Worm (Caenorhabditis elegans) whole organism, young adult: ENCODE measurements around the gene tlk-1.

Experiments used
- B0261.1 ChIP-seq: sonication (generic microtip); optimal IDR thresholded peaks from 2 replicates; lab custom pipeline; 2016; ENCODE audit warnings: mild to moderate bottlenecking, missing genetic modification characterization, moderate library complexity, missing compliant biosample characterization
- B0336.3 ChIP-seq: fragments of 200-800 bp; sonication (Bioruptor generic); IDR thresholded peaks from 2 replicates; pipeline ENCODE4 v1.3.6; 2022; ENCODE audit warnings: missing genetic modification characterization, missing compliant biosample characterization
- D2030.7 ChIP-seq: fragments of 200-800 bp; sonication (Bioruptor generic); IDR thresholded peaks from 2 replicates; pipeline ENCODE4 v1.3.6; 2022; ENCODE audit warnings: missing genetic modification reagents, missing genetic modification characterization, missing compliant biosample characterization
- F10E7.11 ChIP-seq: sonication (generic microtip); optimal IDR thresholded peaks from 2 replicates; lab custom pipeline; 2017; ENCODE audit warnings: mild to moderate bottlenecking, missing genetic modification characterization, moderate library complexity, missing compliant biosample characterization
- F23B12.7 ChIP-seq: sonication (generic microtip); optimal IDR thresholded peaks from 2 replicates; lab custom pipeline; 2017; ENCODE audit warnings: missing genetic modification characterization, mild to moderate bottlenecking, missing compliant biosample characterization, antibody characterized with exemption, moderate library complexity; ENCODE audit not compliant: insufficient read depth
- F33H1.4 ChIP-seq: fragments of 200-800 bp; sonication (Bioruptor generic); IDR thresholded peaks from 2 replicates; pipeline ENCODE4 v1.3.6; 2022; ENCODE audit warnings: missing genetic modification reagents, missing genetic modification characterization, missing compliant biosample characterization
- F49E8.2 ChIP-seq: sonication (generic microtip); optimal IDR thresholded peaks from 3 replicates; lab custom pipeline; 2017; ENCODE audit warnings: missing genetic modification characterization, mild to moderate bottlenecking, missing compliant biosample characterization, antibody characterized with exemption, moderate library complexity; ENCODE audit not compliant: insufficient read depth
- F57C9.4 ChIP-seq: sonication (generic microtip); optimal IDR thresholded peaks from 2 replicates; lab custom pipeline; 2017; ENCODE audit warnings: mild to moderate bottlenecking, missing genetic modification characterization, missing compliant biosample characterization
- K12H6.12 ChIP-seq: fragments of 200-800 bp; sonication (Bioruptor generic); optimal IDR thresholded peaks from 2 replicates; lab custom pipeline; 2018; ENCODE audit warnings: mild to moderate bottlenecking, missing genetic modification characterization, missing compliant biosample characterization
- T26A5.8 ChIP-seq: sonication (generic microtip); optimal IDR thresholded peaks from 2 replicates; lab custom pipeline; 2016; ENCODE audit warnings: missing genetic modification characterization, missing compliant biosample characterization
- ZK185.1 ChIP-seq: sonication (generic microtip); optimal IDR thresholded peaks from 2 replicates; lab custom pipeline; 2016; ENCODE audit warnings: mild to moderate bottlenecking, missing genetic modification characterization, missing compliant biosample characterization; ENCODE audit not compliant: poor library complexity, severe bottlenecking
- akir-1 ChIP-seq: fragments of 200-800 bp; sonication (Bioruptor generic); optimal IDR thresholded peaks from 2 replicates; lab custom pipeline; 2018; ENCODE audit warnings: mild to moderate bottlenecking, missing genetic modification characterization, moderate library complexity, missing compliant biosample characterization
- atf-7 ChIP-seq: sonication (generic microtip); optimal IDR thresholded peaks from 2 replicates; lab custom pipeline; 2017; ENCODE audit warnings: mild to moderate bottlenecking, missing genetic modification characterization, missing compliant biosample characterization
- attf-5 ChIP-seq: fragments of 200-800 bp; sonication (Bioruptor generic); optimal IDR thresholded peaks from 2 replicates; lab custom pipeline; 2018; ENCODE audit warnings: mild to moderate bottlenecking, missing genetic modification characterization, missing compliant biosample characterization
- ceh-100 ChIP-seq: fragments of 200-800 bp; sonication (Bioruptor generic); IDR thresholded peaks from 2 replicates; pipeline ENCODE4 v1.3.6; 2022; ENCODE audit warnings: missing genetic modification reagents, missing genetic modification characterization, missing compliant biosample characterization
- ceh-40 ChIP-seq: fragments of 200-800 bp; sonication (Bioruptor generic); IDR thresholded peaks from 2 replicates; pipeline ENCODE4 v1.3.6; 2022; ENCODE audit warnings: missing genetic modification characterization, missing compliant biosample characterization
- ceh-79 ChIP-seq: sonication (generic microtip); optimal IDR thresholded peaks from 2 replicates; lab custom pipeline; 2017; ENCODE audit warnings: mild to moderate bottlenecking, missing genetic modification characterization, missing compliant biosample characterization
- chd-7 ChIP-seq: sonication (generic microtip); optimal IDR thresholded peaks from 2 replicates; lab custom pipeline; 2016; ENCODE audit warnings: mild to moderate bottlenecking, missing genetic modification characterization, moderate library complexity, missing compliant biosample characterization
- dpl-1 ChIP-seq: fragments of 150-350 bp; optimal IDR thresholded peaks from 2 replicates; lab custom pipeline; 2014; ENCODE audit warnings: missing biosample characterization, missing genetic modification reagents, missing genetic modification characterization
- ets-4 ChIP-seq: fragments of 200-800 bp; sonication (Bioruptor generic); optimal IDR thresholded peaks from 2 replicates; lab custom pipeline; 2018; ENCODE audit warnings: mild to moderate bottlenecking, missing genetic modification characterization, missing compliant biosample characterization
- lin-35 ChIP-seq, 3 experiments: fragments of 150-350 bp in 2 of 3; sonication (generic microtip) in 1 of 3; optimal IDR thresholded peaks; 2 replicates each; lab custom pipeline; 2014 to 2018; ENCODE audit warnings: missing biosample characterization in 3 of 3, missing genetic modification characterization in 3 of 3, missing genetic modification reagents in 3 of 3
- madf-6 ChIP-seq: fragments of 200-800 bp; sonication (Bioruptor generic); IDR thresholded peaks from 2 replicates; pipeline ENCODE4 v1.3.6; 2022; ENCODE audit warnings: missing genetic modification reagents, missing genetic modification characterization, missing compliant biosample characterization
- madf-8 ChIP-seq: fragments of 200-800 bp; sonication (Bioruptor generic); conservative IDR thresholded peaks from 2 replicates; pipeline ENCODE4 v1.3.6; 2022; ENCODE audit warnings: missing genetic modification reagents, missing genetic modification characterization, missing compliant biosample characterization
- nhr-179 ChIP-seq: sonication (generic microtip); optimal IDR thresholded peaks from 2 replicates; lab custom pipeline; 2016; ENCODE audit warnings: mild to moderate bottlenecking, missing genetic modification characterization, missing compliant biosample characterization
- nhr-80 ChIP-seq: sonication (generic microtip); optimal IDR thresholded peaks from 2 replicates; lab custom pipeline; 2016; ENCODE audit warnings: missing genetic modification characterization, missing compliant biosample characterization
- pbrm-1 ChIP-seq: fragments of 200-800 bp; sonication (Bioruptor generic); IDR thresholded peaks from 2 replicates; pipeline ENCODE4 v1.3.6; 2022; ENCODE audit warnings: missing genetic modification reagents, missing genetic modification characterization, missing compliant biosample characterization
- repo-1 ChIP-seq: sonication (generic microtip); optimal IDR thresholded peaks from 2 replicates; lab custom pipeline; 2017; ENCODE audit warnings: mild to moderate bottlenecking, missing genetic modification characterization, missing compliant biosample characterization
- snpc-4 ChIP-seq, 5 experiments: fragments of 150-350 bp in 1 of 5; sonication (generic microtip) in 4 of 5; optimal IDR thresholded peaks; 2 replicates each; lab custom pipeline; 2014 to 2018; ENCODE audit warnings: missing genetic modification characterization in 5 of 5, missing biosample characterization in 3 of 5, antibody characterized with exemption in 2 of 5, mild to moderate bottlenecking in 2 of 5, missing compliant biosample characterization in 2 of 5, missing genotype in 2 of 5, moderate library complexity in 2 of 5, missing genetic modification reagents in 1 of 5
- tbx-9 ChIP-seq: sonication (generic microtip); optimal IDR thresholded peaks from 2 replicates; lab custom pipeline; 2016; ENCODE audit warnings: borderline replicate concordance, missing genetic modification characterization, inconsistent platforms, missing compliant biosample characterization
- tlf-1 ChIP-seq: fragments of 200-800 bp; sonication (Bioruptor generic); optimal IDR thresholded peaks from 2 replicates; lab custom pipeline; 2018; ENCODE audit warnings: mild to moderate bottlenecking, missing genetic modification characterization, missing compliant biosample characterization
- unc-62 ChIP-seq: fragments of 150-350 bp; optimal IDR thresholded peaks from 2 replicates; lab custom pipeline; 2014; ENCODE audit warnings: missing biosample characterization, missing genetic modification reagents, missing genetic modification characterization
- ztf-22 ChIP-seq: fragments of 200-800 bp; sonication (Bioruptor generic); optimal IDR thresholded peaks from 2 replicates; lab custom pipeline; 2018; ENCODE audit warnings: mild to moderate bottlenecking, missing genetic modification characterization, moderate library complexity, missing compliant biosample characterization

The tlk-1 gene

DNA sequence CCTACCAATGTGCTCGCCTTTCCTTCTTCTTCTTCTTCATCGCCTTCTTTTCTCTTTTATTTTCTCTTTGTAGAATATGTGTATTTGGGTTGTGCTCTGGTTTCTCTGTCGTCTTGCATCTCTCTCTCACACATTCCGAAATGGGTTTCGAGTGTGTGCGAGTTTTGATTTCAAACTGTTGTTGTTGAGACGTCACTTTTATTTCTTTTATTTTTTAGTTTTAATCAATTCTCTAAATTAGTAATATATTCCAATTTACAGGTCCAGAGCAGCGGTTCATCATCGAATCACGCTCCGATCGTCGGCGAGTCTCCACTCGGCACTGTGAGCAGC lies 4.9 kb downstream of the tlk-1 start:
- peak; percentile 40 for TF ChIP-seq atf-7 (tag; lab: Kevin White, UChicago)
- TF ChIP-seq attf-5 (GFP tag; lab: Kevin White, UChicago): no peak

DNA sequence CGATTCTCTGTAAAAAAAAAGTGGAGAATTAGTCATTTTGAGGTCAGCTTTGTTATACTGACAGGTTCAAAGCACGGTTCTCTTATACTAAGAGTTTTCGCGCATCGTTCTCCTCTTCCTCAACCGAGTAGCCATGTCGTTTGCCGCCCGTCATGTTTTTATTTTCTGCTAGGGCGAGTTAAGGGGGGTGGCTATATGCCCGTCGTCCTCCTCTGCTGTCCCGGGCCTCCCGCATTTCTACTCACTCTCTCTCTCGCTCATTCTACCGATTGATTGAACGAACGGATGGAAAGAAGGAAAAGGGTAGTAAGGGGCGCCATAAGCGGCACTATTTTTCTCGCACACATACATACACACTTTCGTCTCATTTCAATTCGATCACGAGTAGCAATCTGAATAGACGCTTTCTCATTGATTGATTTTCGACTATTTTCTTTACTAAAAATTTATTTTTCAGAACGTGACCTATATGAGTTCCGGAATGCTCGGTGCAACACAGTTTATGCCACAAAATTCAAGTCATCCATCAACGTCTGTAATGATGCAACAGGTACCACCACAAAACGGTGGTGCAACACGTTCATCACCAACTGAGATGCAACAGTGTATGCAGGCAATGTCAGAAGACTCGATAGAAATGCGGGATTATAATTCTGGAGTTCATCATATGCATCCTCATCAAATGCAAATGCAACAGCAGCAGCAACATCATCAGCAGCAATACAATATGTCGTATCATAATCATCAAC lies 5.7 kb downstream of the tlk-1 start:
- TF ChIP-seq snpc-4 (GFP tag; optimal IDR thresholded peaks at IDR 0.05; lab: Kevin White, UChicago) (no peak), snpc-4 (tag; optimal IDR thresholded peaks at IDR 0.05; lab: Kevin White, UChicago) (no peak), lin-35 (GFP tag; optimal IDR thresholded peaks at IDR 0.05; lab: Kevin White, UChicago) (peak in 1 of 3 experiments; percentile 25), F10E7.11 (tag; lab: Kevin White, UChicago) (no peak), ceh-79 (tag; lab: Kevin White, UChicago) (no peak), nhr-179 (tag; lab: Kevin White, UChicago) (no peak), chd-7 (tag; lab: Kevin White, UChicago) (no peak)

DNA sequence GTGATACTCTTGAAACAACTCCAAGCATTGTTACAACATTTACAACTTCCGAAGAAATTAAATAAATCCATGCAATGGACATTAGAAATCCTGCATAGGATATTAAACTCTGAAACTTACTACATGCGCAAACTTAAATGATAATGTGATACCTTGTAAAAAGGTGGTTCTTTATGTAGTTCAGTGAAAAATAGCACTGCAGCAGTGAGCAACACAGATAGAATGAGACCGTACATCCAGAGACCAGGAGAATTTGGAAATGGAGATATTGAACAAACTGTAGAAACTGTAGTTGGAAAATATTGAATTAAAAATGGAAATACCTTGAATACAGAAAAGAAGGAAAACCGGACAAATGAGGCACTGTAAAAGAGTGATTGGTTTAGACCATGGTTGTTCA lies 11.5 kb downstream of the tlk-1 start:
- TF ChIP-seq madf-8 (GFP tag; lab: Robert Waterston, UW) (no peak), F23B12.7 (tag; lab: Kevin White, UChicago) (no peak), tlf-1 (GFP tag; lab: Kevin White, UChicago) (no peak), F49E8.2 (tag; lab: Kevin White, UChicago) (no peak), F10E7.11 (tag; lab: Kevin White, UChicago) (no peak), ztf-22 (no peak), T26A5.8 (no peak), D2030.7 (no peak), F57C9.4 (tag; lab: Kevin White, UChicago) (no peak)

DNA sequence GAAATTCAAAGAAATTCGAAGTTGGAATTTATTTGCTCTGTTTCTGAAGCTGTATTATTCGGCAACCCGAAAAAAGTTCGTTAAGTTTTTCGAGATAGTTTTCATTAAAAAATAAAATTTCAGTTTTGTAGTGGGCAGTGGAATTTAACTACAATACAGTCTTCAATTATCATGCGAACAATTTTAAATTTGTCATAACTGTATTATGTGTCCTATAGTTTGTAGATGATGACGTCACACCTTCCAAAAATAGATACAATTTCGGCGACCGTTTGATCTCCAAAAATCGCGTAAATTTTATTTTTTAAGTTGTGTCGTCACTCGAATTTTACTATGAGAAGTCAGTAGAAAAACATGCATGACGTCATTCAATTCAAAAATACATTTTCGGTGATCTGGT lies 13.5 kb downstream of the tlk-1 start:
- TF ChIP-seq unc-62 (no peak), madf-6 (GFP tag; lab: Robert Waterston, UW) (no peak), akir-1 (GFP tag; lab: Kevin White, UChicago) (no peak), pbrm-1 (no peak), tbx-9 (tag; lab: Kevin White, UChicago) (no peak), K12H6.12 (no peak), ceh-100 (no peak), repo-1 (no peak), ceh-40 (GFP tag; lab: Robert Waterston, UW) (no peak), ets-4 (GFP tag; lab: Kevin White, UChicago) (no peak), F33H1.4 (no peak)

DNA sequence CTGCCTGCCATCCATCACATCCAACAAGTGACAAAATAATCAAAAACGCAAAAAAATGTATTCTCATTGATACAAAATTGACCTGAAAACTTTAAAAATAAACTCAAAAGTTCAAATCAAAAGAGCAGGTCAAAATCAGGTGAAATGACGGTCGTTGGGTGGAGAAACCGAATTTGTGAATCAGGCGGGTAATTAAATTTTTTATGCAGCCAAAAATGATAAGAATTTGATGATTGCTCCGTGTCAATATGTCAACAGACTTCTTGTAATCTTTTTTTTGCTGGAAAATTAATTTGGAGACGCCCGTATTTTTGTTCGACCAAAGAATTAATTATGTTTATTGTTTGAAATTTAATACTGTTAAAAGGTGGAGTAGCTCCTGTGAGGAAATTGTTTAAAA lies 14.2 kb downstream of the tlk-1 start, which contains the start of gene ncx-6:
Gene ncx-6 (minus strand): TSS at position 88 of the 400 bp plus-strand sequence.
- TF ChIP-seq nhr-80 (tag; lab: Kevin White, UChicago) (peak; percentile 53), B0261.1 (tag; lab: Kevin White, UChicago) (no peak), ZK185.1 (no peak), snpc-4 (GFP tag; optimal IDR thresholded peaks at IDR 0.05; lab: Kevin White, UChicago) (no peak), snpc-4 (tag; optimal IDR thresholded peaks at IDR 0.05; lab: Kevin White, UChicago) (peak in 1 of 4 experiments; percentile 16), dpl-1 (GFP tag; lab: Kevin White, UChicago) (no peak), B0336.3 (no peak), atf-7 (tag; lab: Kevin White, UChicago) (no peak)
